Fruit fly (Drosophila melanogaster): ENCODE measurements around the gene CG10681.
A peak's percentile ranks its signal among the peaks of the same experiment; 100 is the strongest.

DNA sequence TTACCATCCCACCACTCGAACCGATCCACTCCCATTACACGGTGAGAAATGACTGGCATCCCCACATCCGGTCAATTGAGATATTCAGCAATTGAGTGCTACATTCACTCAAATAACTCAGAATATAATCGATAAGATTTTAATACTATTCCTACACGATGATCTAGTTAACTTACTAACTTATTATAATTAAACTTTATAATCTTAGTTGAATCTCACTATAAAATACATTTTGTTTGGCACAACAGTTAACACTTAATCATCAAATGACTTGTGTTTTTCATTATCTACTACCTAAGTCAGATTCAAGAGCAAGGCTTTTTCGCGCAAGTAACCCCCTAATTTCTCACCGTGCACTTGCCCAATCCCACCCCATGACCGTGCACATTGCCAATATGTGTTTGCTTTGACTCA, 6.0 kb upstream of the CG10681 start:
- TF ChIP-seq Rel (GFP tag; optimal IDR thresholded peaks at IDR 0.05) (no peak), Rel (tag; optimal IDR thresholded peaks at IDR 0.05) (peak; percentile 49), Hnf4 (GFP tag; optimal IDR thresholded peaks at IDR 0.05) (peak; percentile 69), Hr83 (GFP tag; optimal IDR thresholded peaks at IDR 0.05; ENCODE audit: poor library complexity, severe bottlenecking) (no peak), pan (optimal IDR thresholded peaks at IDR 0.05) (no peak)
